Worm (Caenorhabditis elegans) whole organism, early embryonic: ENCODE data around the gene T22B3.3.

ENCODE experiments used
- F13C5.2 ChIP-seq: sonication (generic microtip); optimal IDR thresholded peaks from 2 replicates; lab custom pipeline; 2017; ENCODE audit warnings: mild to moderate bottlenecking, missing genetic modification characterization, inconsistent platforms, missing compliant biosample characterization
- ama-1 ChIP-seq: fragments of 150-350 bp; optimal IDR thresholded peaks from 2 replicates; lab custom pipeline; 2014
- ceh-36 ChIP-seq: sonication (generic microtip); optimal IDR thresholded peaks from 2 replicates; lab custom pipeline; 2016; ENCODE audit warnings: missing genetic modification characterization, inconsistent platforms, missing compliant biosample characterization
- ets-7 ChIP-seq: sonication (generic microtip); optimal IDR thresholded peaks from 2 replicates; lab custom pipeline; 2016; ENCODE audit warnings: missing genotype, missing genetic modification characterization, missing compliant biosample characterization
- hmg-4 ChIP-seq: fragments of 200-800 bp; sonication (Bioruptor generic); optimal IDR thresholded peaks from 2 replicates; lab custom pipeline; 2018; ENCODE audit warnings: mild to moderate bottlenecking, missing genetic modification characterization, missing compliant biosample characterization
- pes-1 ChIP-seq: fragments of 200-800 bp; sonication (Bioruptor generic); IDR thresholded peaks from 2 replicates; pipeline ENCODE4 v1.3.6; 2022; ENCODE audit warnings: missing genetic modification reagents, missing genetic modification characterization, missing compliant biosample characterization

- TF ChIP-seq ama-1 (lab: Kevin White, UChicago) (no peak), F13C5.2 (tag; lab: Kevin White, UChicago) (no peak), hmg-4 (GFP tag; lab: Kevin White, UChicago) (no peak), ceh-36 (tag; lab: Kevin White, UChicago) (no peak), pes-1 (GFP tag; lab: Robert Waterston, UW) (no peak), ets-7 (tag; lab: Kevin White, UChicago) (no peak)
Observed at ce11 chrIV:11688018-11688417, 15.6 kb downstream of the T22B3.3 start, which contains the start of gene ZK792.5.
